Worm (Caenorhabditis elegans): ENCODE results near the gene tyr-2.

ce11 chrIII:13729760-13730159 lies 14.3 kb upstream of the tyr-2 start:
- TF ChIP-seq ztf-11 (tag; optimal IDR thresholded peaks at IDR 0.05) (no peak), lin-39 (tag; optimal IDR thresholded peaks at IDR 0.05) (no peak), unc-39 (tag; optimal IDR thresholded peaks at IDR 0.05) (no peak), elt-3 (tag; optimal IDR thresholded peaks at IDR 0.05) (no peak), R02D3.7 (tag; optimal IDR thresholded peaks at IDR 0.05) (no peak)
